Fruit fly (Drosophila melanogaster) whole organism, adult: ENCODE measurements around the gene ps.
A peak's percentile ranks its signal among the peaks of the same experiment; 100 is the strongest.

Source experiments
- CG11617 ChIP-seq: fragments of 200-800 bp; sonication (Bioruptor generic); optimal IDR thresholded peaks from 2 replicates; lab custom pipeline; 2017; ENCODE audit warnings: mild to moderate bottlenecking, missing biosample characterization, missing genetic modification reagents, missing genetic modification characterization
- CG12768 ChIP-seq: fragments of 200-800 bp; sonication (Bioruptor generic); optimal IDR thresholded peaks from 2 replicates; lab custom pipeline; 2017; ENCODE audit warnings: missing biosample characterization, missing genetic modification characterization, mild to moderate bottlenecking, moderate library complexity, missing genetic modification reagents
- CG14711 ChIP-seq: fragments of 200-800 bp; sonication (Bioruptor generic); optimal IDR thresholded peaks from 2 replicates; lab custom pipeline; 2018; ENCODE audit warnings: missing biosample characterization, mild to moderate bottlenecking, missing genetic modification characterization, moderate library complexity
- CG1620 ChIP-seq: fragments of 200-800 bp; sonication (Bioruptor generic); optimal IDR thresholded peaks from 2 replicates; lab custom pipeline; 2016; ENCODE audit warnings: missing biosample characterization, missing genetic modification characterization
- CG33017 ChIP-seq: fragments of 200-800 bp; sonication (Bioruptor generic); optimal IDR thresholded peaks from 2 replicates; lab custom pipeline; 2018; ENCODE audit warnings: missing biosample characterization, mild to moderate bottlenecking, missing genetic modification characterization, moderate library complexity
- CG5204 ChIP-seq: fragments of 200-800 bp; sonication (Bioruptor generic); optimal IDR thresholded peaks from 2 replicates; lab custom pipeline; 2016; ENCODE audit warnings: missing biosample characterization, missing genetic modification characterization
- CG7045 ChIP-seq: fragments of 200-800 bp; sonication (Bioruptor generic); optimal IDR thresholded peaks from 2 replicates; lab custom pipeline; 2017; ENCODE audit warnings: missing biosample characterization, mild to moderate bottlenecking, missing genetic modification characterization
- CG7101 ChIP-seq: fragments of 200-800 bp; sonication (Bioruptor generic); optimal IDR thresholded peaks from 2 replicates; lab custom pipeline; 2018; ENCODE audit warnings: missing biosample characterization, mild to moderate bottlenecking, missing genetic modification characterization, moderate library complexity
- Clk ChIP-seq: fragments of 200-800 bp; sonication (Bioruptor generic); optimal IDR thresholded peaks from 2 replicates; lab custom pipeline; 2017; ENCODE audit warnings: missing biosample characterization, missing genetic modification characterization
- Crg-1 ChIP-seq: fragments of 200-800 bp; sonication (Bioruptor generic); optimal IDR thresholded peaks from 2 replicates; lab custom pipeline; 2016; ENCODE audit warnings: missing biosample characterization, missing genetic modification characterization
- Hr96 ChIP-seq: fragments of 200-800 bp; sonication (Bioruptor generic); optimal IDR thresholded peaks from 2 replicates; lab custom pipeline; 2016; ENCODE audit warnings: missing biosample characterization, missing genetic modification characterization
- Mnt ChIP-seq: fragments of 200-800 bp; sonication (Bioruptor generic); optimal IDR thresholded peaks from 2 replicates; lab custom pipeline; 2016; ENCODE audit warnings: missing biosample characterization, mild to moderate bottlenecking, missing genetic modification characterization
- bab1 ChIP-seq: fragments of 200-800 bp; sonication (Bioruptor generic); optimal IDR thresholded peaks from 3 replicates; lab custom pipeline; 2019; ENCODE audit warnings: missing biosample characterization, mild to moderate bottlenecking, missing genetic modification characterization, moderate library complexity
- cic ChIP-seq: fragments of 200-800 bp; sonication (Bioruptor generic); optimal IDR thresholded peaks from 2 replicates; lab custom pipeline; 2017; ENCODE audit warnings: missing biosample characterization, mild to moderate bottlenecking, missing genetic modification characterization, moderate library complexity
- cnc ChIP-seq, 2 experiments: fragments of >200 bp; optimal IDR thresholded peaks; 2 replicates each; lab custom pipeline; 2017
- kay ChIP-seq: fragments of 200-800 bp; sonication (Bioruptor generic); peaks from one replicate; lab custom pipeline; 2016; ENCODE audit warnings: missing biosample characterization, missing genetic modification characterization, borderline replicate concordance
- ovo ChIP-seq: fragments of 200-800 bp; sonication (Bioruptor generic); optimal IDR thresholded peaks from 2 replicates; lab custom pipeline; 2016; ENCODE audit warnings: missing biosample characterization, missing genetic modification characterization
- pad ChIP-seq: fragments of 200-800 bp; sonication (Bioruptor generic); optimal IDR thresholded peaks from 3 replicates; lab custom pipeline; 2017; ENCODE audit warnings: missing biosample characterization, missing genetic modification characterization, mild to moderate bottlenecking, moderate library complexity, missing genetic modification reagents
- tj ChIP-seq: fragments of 200-800 bp; sonication (Bioruptor generic); optimal IDR thresholded peaks from 3 replicates; lab custom pipeline; 2017; ENCODE audit warnings: missing biosample characterization, mild to moderate bottlenecking, missing genetic modification characterization, moderate library complexity
- toe ChIP-seq: fragments of 200-800 bp; sonication (Bioruptor generic); optimal IDR thresholded peaks from 2 replicates; lab custom pipeline; 2016; ENCODE audit warnings: missing biosample characterization, missing genetic modification characterization

Gene ps

dm6 chr3R:9448320-9448719 is 30.6 kb downstream of the ps start:
- TF ChIP-seq CG7045 (no peak), CG1620 (GFP tag; lab: Kevin White, UChicago) (no peak), tj (GFP tag; lab: Kevin White, UChicago) (no peak), CG5204 (GFP tag; lab: Kevin White, UChicago) (no peak), bab1 (GFP tag; lab: Kevin White, UChicago) (no peak), pad (no peak), cic (GFP tag; lab: Kevin White, UChicago) (no peak), CG12768 (GFP tag; lab: Kevin White, UChicago) (no peak), toe (GFP tag; lab: Kevin White, UChicago) (no peak), CG14711 (tag; lab: Kevin White, UChicago) (no peak), Crg-1 (GFP tag; lab: Kevin White, UChicago) (no peak), cnc (optimal IDR thresholded peaks at IDR 0.05; lab: Kevin White, UChicago) (no peak), Hr96 (GFP tag; lab: Kevin White, UChicago) (no peak), ovo (GFP tag; lab: Kevin White, UChicago) (no peak), Clk (GFP tag; lab: Kevin White, UChicago) (no peak), CG11617 (GFP tag; lab: Kevin White, UChicago) (no peak), kay (no peak), CG33017 (tag; lab: Kevin White, UChicago) (no peak), Mnt (GFP tag; lab: Kevin White, UChicago) (no peak)

- TF ChIP-seq Mnt (GFP tag; lab: Kevin White, UChicago) (no peak), toe (GFP tag; lab: Kevin White, UChicago) (no peak), bab1 (GFP tag; lab: Kevin White, UChicago) (no peak)
These were observed 32.9 kb downstream of the ps start for dm6 chr3R:9450672-9451071.

dm6 chr3R:9454980-9455379 is 37.2 kb downstream of the ps start:
- TF ChIP-seq CG5204 (GFP tag; lab: Kevin White, UChicago) (no peak), kay (no peak), CG12768 (GFP tag; lab: Kevin White, UChicago) (no peak), tj (GFP tag; lab: Kevin White, UChicago) (no peak), CG7045 (no peak), CG14711 (tag; lab: Kevin White, UChicago) (no peak), ovo (GFP tag; lab: Kevin White, UChicago) (no peak), Clk (GFP tag; lab: Kevin White, UChicago) (no peak), Hr96 (GFP tag; lab: Kevin White, UChicago) (no peak), cic (GFP tag; lab: Kevin White, UChicago) (no peak), CG11617 (GFP tag; lab: Kevin White, UChicago) (no peak)

dm6 chr3R:9456373-9456772 is 38.6 kb downstream of the ps start, which contains the start of gene GstZ1:
TSS of gene GstZ1 (minus strand) at chr3R:9456546.
- TF ChIP-seq cic (GFP tag; lab: Kevin White, UChicago) = peak; percentile 2
- TF ChIP-seq bab1 (GFP tag; lab: Kevin White, UChicago) = peak; percentile 33
- TF ChIP-seq CG14711 (tag; lab: Kevin White, UChicago) = no peak

- TF ChIP-seq toe (GFP tag; lab: Kevin White, UChicago) (peak; percentile 76), CG11617 (GFP tag; lab: Kevin White, UChicago) (peak; percentile 71), kay (peak; percentile 36), Crg-1 (GFP tag; lab: Kevin White, UChicago) (peak; percentile 31), CG1620 (GFP tag; lab: Kevin White, UChicago) (no peak), ovo (GFP tag; lab: Kevin White, UChicago) (no peak), CG5204 (GFP tag; lab: Kevin White, UChicago) (no peak), tj (GFP tag; lab: Kevin White, UChicago) (no peak), Hr96 (GFP tag; lab: Kevin White, UChicago) (peak; percentile 71), CG7101 (peak; percentile 76), bab1 (GFP tag; lab: Kevin White, UChicago) (no peak), cnc (optimal IDR thresholded peaks at IDR 0.05; lab: Kevin White, UChicago) (no peak), Clk (GFP tag; lab: Kevin White, UChicago) (peak; percentile 79), pad (peak; percentile 81), CG12768 (GFP tag; lab: Kevin White, UChicago) (peak; percentile 84), CG7045 (peak; percentile 87), CG33017 (tag; lab: Kevin White, UChicago) (peak; percentile 84), Mnt (GFP tag; lab: Kevin White, UChicago) (peak; percentile 20), CG14711 (tag; lab: Kevin White, UChicago) (peak; percentile 76), cic (GFP tag; lab: Kevin White, UChicago) (peak; percentile 60)
These were observed 41.9 kb downstream of the ps start for dm6 chr3R:9459385-9460285.
